Worm (Caenorhabditis elegans): Measurements from ENCODE around the gene strd-1.

Gene strd-1

ce11 chrIII:10989491-10990032 lies 42.3 kb downstream of the strd-1 start (continued):
- TF ChIP-seq lsy-2 (tag; optimal IDR thresholded peaks at IDR 0.05) (peak; percentile 78), zip-8 (tag; optimal IDR thresholded peaks at IDR 0.05) (no peak), drap-1 (GFP tag; optimal IDR thresholded peaks at IDR 0.05) (peak; percentile 99), nhr-28 (tag; optimal IDR thresholded peaks at IDR 0.05) (peak; percentile 25), nhr-2 (tag; optimal IDR thresholded peaks at IDR 0.05) (peak; percentile 16)

ce11 chrIII:10994085-10994484 lies 46.8 kb downstream of the strd-1 start:
- TF ChIP-seq snpc-4 (tag; optimal IDR thresholded peaks at IDR 0.05) (no peak), lin-13 (tag; optimal IDR thresholded peaks at IDR 0.05) (no peak), sem-2 (GFP tag; optimal IDR thresholded peaks at IDR 0.05) (no peak), sptf-1 (tag; optimal IDR thresholded peaks at IDR 0.05) (no peak), zip-8 (tag; optimal IDR thresholded peaks at IDR 0.05) (peak; percentile 91), mab-5 (tag; optimal IDR thresholded peaks at IDR 0.05) (no peak)

- TF ChIP-seq flh-1 (GFP tag; optimal IDR thresholded peaks at IDR 0.05), result no peak
- TF ChIP-seq lsy-2 (tag; optimal IDR thresholded peaks at IDR 0.05), result no peak
- TF ChIP-seq snpc-4 (tag; optimal IDR thresholded peaks at IDR 0.05), result no peak
- TF ChIP-seq nhr-28 (tag; optimal IDR thresholded peaks at IDR 0.05), result no peak
- no peak for TF ChIP-seq sem-2 (GFP tag; optimal IDR thresholded peaks at IDR 0.05)
- no peak for TF ChIP-seq elt-3 (tag; optimal IDR thresholded peaks at IDR 0.05)
- no peak for TF ChIP-seq mab-5 (tag; optimal IDR thresholded peaks at IDR 0.05)
- no peak for TF ChIP-seq tbx-8 (GFP tag; optimal IDR thresholded peaks at IDR 0.05)
- no peak for TF ChIP-seq unc-39 (tag; optimal IDR thresholded peaks at IDR 0.05)
- no peak for TF ChIP-seq ceh-39 (tag; optimal IDR thresholded peaks at IDR 0.05)
- no peak for TF ChIP-seq lin-32 (GFP tag; optimal IDR thresholded peaks at IDR 0.05)
- TF ChIP-seq mls-2 (tag; optimal IDR thresholded peaks at IDR 0.05), result no peak
- no peak for TF ChIP-seq bed-3 (GFP tag; optimal IDR thresholded peaks at IDR 0.05)
- TF ChIP-seq nhr-12 (tag; optimal IDR thresholded peaks at IDR 0.05), result no peak
- no peak for TF ChIP-seq unc-120 (tag; optimal IDR thresholded peaks at IDR 0.05; ENCODE audit: poor library complexity, severe bottlenecking)
- no peak for TF ChIP-seq blmp-1 (tag; optimal IDR thresholded peaks at IDR 0.05)
- TF ChIP-seq unc-62 (GFP tag; optimal IDR thresholded peaks at IDR 0.05), result no peak
Observed at ce11 chrIII:10995156-10995555, 47.9 kb downstream of the strd-1 start, which contains the start of gene dmsr-5. TSS of gene dmsr-5 (minus strand) at chrIII:10995256.

Measured in whole organism, mixed stage, embryonic.